Fruit fly (Drosophila melanogaster): ENCODE data around the gene msi.

DNA sequence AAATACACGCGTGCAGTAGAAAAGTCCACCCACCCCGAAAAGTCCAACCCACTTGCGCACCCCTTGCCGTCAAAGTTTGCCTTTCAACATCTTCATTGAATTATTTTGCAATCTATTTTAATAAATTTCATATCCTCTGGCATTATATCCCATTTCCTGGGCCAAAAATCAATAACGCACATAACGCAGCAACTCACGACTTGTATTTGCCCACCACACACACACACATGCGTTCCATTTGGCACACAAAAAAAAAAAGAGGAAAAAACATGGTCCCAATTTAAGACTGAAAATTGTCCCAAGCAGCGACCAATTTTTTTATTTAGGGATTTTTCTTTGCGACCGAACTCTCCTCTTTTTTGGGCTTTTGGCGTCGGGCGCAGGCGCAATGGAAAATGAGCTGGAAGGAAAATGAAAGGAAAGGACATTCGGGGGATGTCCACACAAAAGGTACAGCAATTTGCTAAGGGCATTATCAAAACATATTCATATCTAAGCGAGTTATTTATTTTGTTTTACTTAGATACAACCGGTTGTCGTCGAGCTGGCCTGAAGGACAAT is 75.0 kb downstream of the msi start:
- TF ChIP-seq CG10462 (GFP tag; optimal IDR thresholded peaks at IDR 0.05) = no peak
- TF ChIP-seq TFAM (GFP tag; optimal IDR thresholded peaks at IDR 0.05) = no peak
- no peak for TF ChIP-seq CrebB (tag; optimal IDR thresholded peaks at IDR 0.05)
- no peak for TF ChIP-seq ac (GFP tag; optimal IDR thresholded peaks at IDR 0.05)
- TF ChIP-seq Atf6 (GFP tag; IDR thresholded peaks at IDR 0.05) = no peak
- TF ChIP-seq Dad (GFP tag; optimal IDR thresholded peaks at IDR 0.05) = no peak
- TF ChIP-seq usp (GFP tag; optimal IDR thresholded peaks at IDR 0.05) = no peak
- TF ChIP-seq gsb (GFP tag; IDR thresholded peaks at IDR 0.05) = no peak
